Worm (Caenorhabditis elegans) whole organism, L3 larva: ENCODE measurements around the gene F54H12.2.

ENCODE experiments used
- R02D3.7 ChIP-seq: fragments of 150-350 bp; optimal IDR thresholded peaks from 2 replicates; lab custom pipeline; 2014; ENCODE audit warnings: missing biosample characterization, missing genetic modification characterization
- ZK546.5 ChIP-seq: sonication (generic microtip); optimal IDR thresholded peaks from 2 replicates; lab custom pipeline; 2017; ENCODE audit warnings: missing biosample characterization, missing genetic modification characterization
- aly-2 ChIP-seq: fragments of 150-350 bp; optimal IDR thresholded peaks from 2 replicates; lab custom pipeline; 2014; ENCODE audit warnings: missing biosample characterization, missing genetic modification characterization
- ama-1 ChIP-seq: fragments of 150-350 bp; optimal IDR thresholded peaks from 2 replicates; lab custom pipeline; 2018
- ceh-16 ChIP-seq: sonication (generic microtip); optimal IDR thresholded peaks from 2 replicates; lab custom pipeline; 2017; ENCODE audit warnings: missing biosample characterization, missing genetic modification characterization
- ceh-28 ChIP-seq: fragments of 150-350 bp; optimal IDR thresholded peaks from 2 replicates; lab custom pipeline; 2014; ENCODE audit warnings: missing biosample characterization, missing genetic modification reagents, missing genetic modification characterization
- ceh-82 ChIP-seq: fragments of 150-350 bp; optimal IDR thresholded peaks from 2 replicates; lab custom pipeline; 2014; ENCODE audit warnings: missing biosample characterization, missing genetic modification characterization
- ceh-9 ChIP-seq: sonication (generic microtip); optimal IDR thresholded peaks from 2 replicates; lab custom pipeline; 2018; ENCODE audit warnings: missing biosample characterization, missing genetic modification characterization
- daf-12 ChIP-seq: fragments of 150-350 bp; optimal IDR thresholded peaks from 2 replicates; lab custom pipeline; 2014; ENCODE audit warnings: missing biosample characterization, missing genetic modification reagents, missing genetic modification characterization
- egl-5 ChIP-seq: fragments of 150-350 bp; optimal IDR thresholded peaks from 2 replicates; lab custom pipeline; 2017; ENCODE audit warnings: missing biosample characterization, missing genetic modification reagents, missing genetic modification characterization, inconsistent platforms
- elt-1 ChIP-seq: fragments of 150-350 bp; optimal IDR thresholded peaks from 2 replicates; lab custom pipeline; 2014; ENCODE audit warnings: missing biosample characterization, missing genetic modification characterization
- elt-2 ChIP-seq: sonication (generic microtip); optimal IDR thresholded peaks from 2 replicates; lab custom pipeline; 2016; ENCODE audit warnings: missing genetic modification reagents, mild to moderate bottlenecking, missing genetic modification characterization, missing compliant biosample characterization
- elt-3 ChIP-seq, 3 experiments: fragments of 150-350 bp in 1 of 3; sonication (generic microtip) in 2 of 3; optimal IDR thresholded peaks; 2 replicates in 2 of 3; 4 replicates in 1 of 3; lab custom pipeline; 2014 to 2017; ENCODE audit warnings: missing biosample characterization in 3 of 3, missing genetic modification characterization in 3 of 3
- eor-1 ChIP-seq, 2 experiments: fragments of 150-350 bp; optimal IDR thresholded peaks; 2 replicates each; lab custom pipeline; 2014 to 2018; ENCODE audit warnings: missing biosample characterization in 2 of 2, missing genetic modification characterization in 2 of 2
- hmg-11 ChIP-seq: sonication (generic microtip); optimal IDR thresholded peaks from 2 replicates; lab custom pipeline; 2016; ENCODE audit warnings: missing genetic modification characterization, missing compliant biosample characterization
- lin-15B ChIP-seq: fragments of 150-350 bp; optimal IDR thresholded peaks from 2 replicates; lab custom pipeline; 2014; ENCODE audit warnings: missing biosample characterization, missing genetic modification characterization
- lin-39 ChIP-seq: fragments of 150-350 bp; optimal IDR thresholded peaks from 2 replicates; lab custom pipeline; 2018; ENCODE audit warnings: missing biosample characterization, missing genetic modification reagents, missing genetic modification characterization
- lsy-12 ChIP-seq: sonication (generic microtip); optimal IDR thresholded peaks from 2 replicates; lab custom pipeline; 2016; ENCODE audit warnings: mild to moderate bottlenecking, missing genetic modification characterization, missing compliant biosample characterization
- mdl-1 ChIP-seq: fragments of 150-350 bp; optimal IDR thresholded peaks from 2 replicates; lab custom pipeline; 2014; ENCODE audit warnings: missing biosample characterization, missing genetic modification characterization
- nfya-1 ChIP-seq: sonication (generic microtip); optimal IDR thresholded peaks from 2 replicates; lab custom pipeline; 2017; ENCODE audit warnings: missing genetic modification characterization, mild to moderate bottlenecking, missing compliant biosample characterization, antibody characterized with exemption, moderate library complexity; ENCODE audit not compliant: insufficient read depth
- nhr-11 ChIP-seq: fragments of 150-350 bp; optimal IDR thresholded peaks from 2 replicates; lab custom pipeline; 2014; ENCODE audit warnings: missing biosample characterization, missing genetic modification characterization
- nhr-12 ChIP-seq: fragments of 150-350 bp; optimal IDR thresholded peaks from 2 replicates; lab custom pipeline; 2014; ENCODE audit warnings: missing biosample characterization, missing genetic modification characterization
- nhr-237 ChIP-seq: fragments of 150-350 bp; optimal IDR thresholded peaks from 2 replicates; lab custom pipeline; 2014; ENCODE audit warnings: missing biosample characterization, missing genetic modification characterization
- nhr-25 ChIP-seq: sonication (generic microtip); optimal IDR thresholded peaks from 2 replicates; lab custom pipeline; 2017; ENCODE audit warnings: missing biosample characterization, missing genetic modification characterization
- nhr-76 ChIP-seq: fragments of 150-350 bp; sonication (generic microtip); optimal IDR thresholded peaks from 5 replicates; lab custom pipeline; 2014; ENCODE audit warnings: missing biosample characterization, missing genetic modification characterization
- pha-4 ChIP-seq: fragments of 150-350 bp; optimal IDR thresholded peaks from 2 replicates; lab custom pipeline; 2014; ENCODE audit warnings: missing biosample characterization, missing genetic modification reagents, missing genetic modification characterization
- pqm-1 ChIP-seq: fragments of 150-350 bp; optimal IDR thresholded peaks from 2 replicates; lab custom pipeline; 2017; ENCODE audit warnings: missing biosample characterization, missing genetic modification characterization, inconsistent platforms
- snpc-4 ChIP-seq: fragments of 150-350 bp; optimal IDR thresholded peaks from 2 replicates; lab custom pipeline; 2014; ENCODE audit warnings: missing biosample characterization, missing genetic modification characterization
- tbx-2 ChIP-seq: sonication (generic microtip); optimal IDR thresholded peaks from 2 replicates; lab custom pipeline; 2016; ENCODE audit warnings: mild to moderate bottlenecking, missing genetic modification characterization, missing compliant biosample characterization
- unc-39 ChIP-seq: sonication (generic microtip); optimal IDR thresholded peaks from 4 replicates; lab custom pipeline; 2017; ENCODE audit warnings: missing biosample characterization, missing genetic modification characterization

The F54H12.2 gene

ce11 chrIII:7981938-7982337 is 17.6 kb downstream of the F54H12.2 start:
- TF ChIP-seq lin-39 (tag; lab: Kevin White, UChicago) (no peak), egl-5 (tag; lab: Kevin White, UChicago) (no peak), ceh-82 (tag; lab: Kevin White, UChicago) (no peak), daf-12 (tag; lab: Kevin White, UChicago) (no peak), elt-2 (tag; lab: Kevin White, UChicago) (no peak), pha-4 (tag; lab: Kevin White, UChicago) (no peak), ceh-9 (no peak), mdl-1 (tag; lab: Kevin White, UChicago) (no peak), nhr-25 (tag; lab: Kevin White, UChicago) (no peak), hmg-11 (tag; lab: Kevin White, UChicago) (no peak), eor-1 (tag; optimal IDR thresholded peaks at IDR 0.05; lab: Kevin White, UChicago) (no peak), nhr-12 (tag; lab: Kevin White, UChicago) (no peak)

- no peak for TF ChIP-seq nhr-12 (tag; lab: Kevin White, UChicago)
Measured at ce11 chrIII:7986585-7987171, 22.3 kb downstream of the F54H12.2 start, which contains the start of gene hrpk-2. TSS of gene hrpk-2 (plus strand) at chrIII:7987121.

- TF ChIP-seq aly-2 (tag; lab: Kevin White, UChicago) = no peak
- TF ChIP-seq nhr-76 (tag; lab: Kevin White, UChicago) = no peak
- no peak for TF ChIP-seq ama-1 (lab: Kevin White, UChicago)
- no peak for TF ChIP-seq ceh-16
- TF ChIP-seq hmg-11 (tag; lab: Kevin White, UChicago) = no peak
- TF ChIP-seq ZK546.5 (tag; lab: Kevin White, UChicago) = no peak
- no peak for TF ChIP-seq snpc-4 (tag; lab: Kevin White, UChicago)
- TF ChIP-seq nhr-12 (tag; lab: Kevin White, UChicago) = no peak
- no peak for TF ChIP-seq nhr-11
- TF ChIP-seq lin-15B (tag; lab: Kevin White, UChicago) = no peak
- no peak for TF ChIP-seq pha-4 (tag; lab: Kevin White, UChicago)
- TF ChIP-seq elt-2 (tag; lab: Kevin White, UChicago) = no peak
- TF ChIP-seq lsy-12 (tag; lab: Kevin White, UChicago) = no peak
- no peak for TF ChIP-seq daf-12 (tag; lab: Kevin White, UChicago)
Measured at ce11 chrIII:7996353-7996752, 32.0 kb downstream of the F54H12.2 start, which contains the start of gene npr-17. TSS of gene npr-17 (minus strand) at chrIII:7996453.

ce11 chrIII:7997447-7998046 is 33.2 kb downstream of the F54H12.2 start:
- no peak for TF ChIP-seq elt-3 (tag; optimal IDR thresholded peaks at IDR 0.05; lab: Kevin White, UChicago)

- TF ChIP-seq ceh-28 (tag; lab: Kevin White, UChicago) (no peak), unc-39 (tag; lab: Kevin White, UChicago) (no peak), R02D3.7 (tag; lab: Kevin White, UChicago) (no peak), lsy-12 (tag; lab: Kevin White, UChicago) (no peak), daf-12 (tag; lab: Kevin White, UChicago) (no peak), tbx-2 (tag; lab: Kevin White, UChicago) (no peak), nfya-1 (tag; lab: Kevin White, UChicago) (no peak), ceh-16 (no peak), nhr-12 (tag; lab: Kevin White, UChicago) (no peak), elt-3 (tag; optimal IDR thresholded peaks at IDR 0.05; lab: Kevin White, UChicago) (no peak), nhr-237 (tag; lab: Kevin White, UChicago) (no peak), ceh-82 (tag; lab: Kevin White, UChicago) (no peak), nhr-11 (no peak), pqm-1 (tag; lab: Kevin White, UChicago) (no peak)
Measured at ce11 chrIII:8001557-8001956, 37.2 kb downstream of the F54H12.2 start.

- TF ChIP-seq aly-2 (tag; lab: Kevin White, UChicago) (no peak), elt-1 (tag; lab: Kevin White, UChicago) (no peak), daf-12 (tag; lab: Kevin White, UChicago) (no peak)
Measured at ce11 chrIII:8004091-8004490, 39.7 kb downstream of the F54H12.2 start, which contains the start of gene C06G4.6. TSS of gene C06G4.6 (plus strand) at chrIII:8004391.
